Fruit fly (Drosophila melanogaster): Measurements from ENCODE around the gene Dtd.

The Dtd gene

DNA sequence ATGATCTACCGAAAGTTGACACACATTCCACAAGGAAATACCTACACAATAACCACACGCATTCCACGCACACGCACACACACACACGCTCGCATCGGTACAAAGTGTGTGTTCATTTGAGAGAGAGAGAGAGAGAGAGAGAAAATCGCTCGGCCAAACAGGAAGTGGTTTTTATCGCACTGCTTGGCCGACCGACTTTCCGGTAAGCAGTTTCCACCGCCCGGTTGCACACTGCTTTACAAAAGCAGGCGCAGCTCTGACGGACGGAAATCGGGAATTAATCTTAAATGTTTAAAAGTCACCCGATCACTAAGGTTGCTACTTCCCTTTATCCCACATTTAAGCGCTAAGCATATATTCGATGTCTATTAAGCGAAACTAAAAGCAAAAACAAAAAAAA lies 37.1 kb upstream of the Dtd start (continued):
- TF ChIP-seq CG17912 (GFP tag; optimal IDR thresholded peaks at IDR 0.05): peak; percentile 81
- peak; percentile 15 for TF ChIP-seq jumu (GFP tag; optimal IDR thresholded peaks at IDR 0.05)
- no peak for TF ChIP-seq D19B (GFP tag; optimal IDR thresholded peaks at IDR 0.05)
- TF ChIP-seq Camta (GFP tag; optimal IDR thresholded peaks at IDR 0.05): peak; percentile 59
- peak; percentile 53 for TF ChIP-seq trem (tag; optimal IDR thresholded peaks at IDR 0.05)
- no peak for TF ChIP-seq CG15269 (tag; optimal IDR thresholded peaks at IDR 0.05)
- TF ChIP-seq Rx (GFP tag; IDR thresholded peaks at IDR 0.05): peak; percentile 74
- TF ChIP-seq Awh (GFP tag; IDR thresholded peaks at IDR 0.05): no peak; the same call in none of the 2 replicates
- peak; percentile 94 for TF ChIP-seq ac (GFP tag; optimal IDR thresholded peaks at IDR 0.05)
- peak; percentile 45 for TF ChIP-seq Ssrp (tag; optimal IDR thresholded peaks at IDR 0.05)
- TF ChIP-seq CG4424 (GFP tag; optimal IDR thresholded peaks at IDR 0.05): peak; percentile 77
- no peak for TF ChIP-seq hb (GFP tag; IDR thresholded peaks at IDR 0.05; ENCODE audit: partially characterized antibody)
- TF ChIP-seq ranshi (GFP tag; IDR thresholded peaks at IDR 0.05): 0 out of 2 replicates have a peak, but pooled peaks have one; percentile 61
- peak; percentile 24 for TF ChIP-seq BtbVII (GFP tag; optimal IDR thresholded peaks at IDR 0.05)
- peak; percentile 72 for TF ChIP-seq CG10431 (GFP tag; optimal IDR thresholded peaks at IDR 0.05)
- no peak for TF ChIP-seq sisA (GFP tag; IDR thresholded peaks at IDR 0.05)
- peak; percentile 54 for TF ChIP-seq Atf-2 (GFP tag; optimal IDR thresholded peaks at IDR 0.05)
- peak; percentile 64 for TF ChIP-seq slp2 (GFP tag; optimal IDR thresholded peaks at IDR 0.05)
- TF ChIP-seq CG14860 (GFP tag; IDR thresholded peaks at IDR 0.05; ENCODE audit: partially characterized antibody): no peak
- TF ChIP-seq CG2120 (GFP tag; optimal IDR thresholded peaks at IDR 0.05): no peak
- no peak for TF ChIP-seq Tbp (GFP tag; optimal IDR thresholded peaks at IDR 0.05)
- peak; percentile 63 for TF ChIP-seq CG12219 (GFP tag; optimal IDR thresholded peaks at IDR 0.05)
- TF ChIP-seq Asciz (GFP tag; optimal IDR thresholded peaks at IDR 0.05): peak; percentile 65
- TF ChIP-seq chif (GFP tag; optimal IDR thresholded peaks at IDR 0.05): peak; percentile 33 to 75
- no peak for TF ChIP-seq cad (GFP tag; optimal IDR thresholded peaks at IDR 0.05)
- no peak; the same call in none of the 2 replicates for TF ChIP-seq CG7372 (GFP tag; IDR thresholded peaks at IDR 0.05)
- TF ChIP-seq Hsf (GFP tag; optimal IDR thresholded peaks at IDR 0.05): peak; percentile 63
- TF ChIP-seq CG14710 (tag; optimal IDR thresholded peaks at IDR 0.05): peak; percentile 65
- no peak for TF ChIP-seq chinmo (GFP tag; IDR thresholded peaks at IDR 0.05; ENCODE audit: partially characterized antibody)
- TF ChIP-seq CG18011 (GFP tag; optimal IDR thresholded peaks at IDR 0.05): no peak
- TF ChIP-seq CG11504 (tag; optimal IDR thresholded peaks at IDR 0.05): no peak
- no peak for TF ChIP-seq corto (GFP tag; optimal IDR thresholded peaks at IDR 0.05)
- TF ChIP-seq ab (GFP tag; optimal IDR thresholded peaks at IDR 0.05): no peak
- peak; percentile 80 for TF ChIP-seq bcd (GFP tag; optimal IDR thresholded peaks at IDR 0.05)
- no peak for TF ChIP-seq ems (GFP tag; optimal IDR thresholded peaks at IDR 0.05)
- TF ChIP-seq CG8089 (GFP tag; optimal IDR thresholded peaks at IDR 0.05): peak; percentile 65
- TF ChIP-seq bsh (GFP tag; optimal IDR thresholded peaks at IDR 0.05): no peak
- TF ChIP-seq inv (GFP tag; IDR thresholded peaks at IDR 0.05; ENCODE audit: partially characterized antibody): no peak
- TF ChIP-seq gcm2 (GFP tag; optimal IDR thresholded peaks at IDR 0.05): no peak
- peak; percentile 52; the same call in 1 of the 2 replicates for TF ChIP-seq CG43689 (GFP tag; IDR thresholded peaks at IDR 0.05)
- no peak for TF ChIP-seq Med (GFP tag)
- no peak for TF ChIP-seq klu (GFP tag; IDR thresholded peaks at IDR 0.05)
- peak; percentile 67 for TF ChIP-seq CG4707 (GFP tag; optimal IDR thresholded peaks at IDR 0.05)
- peak in 1 of 2 experiments; percentile 57 for TF ChIP-seq insv (GFP tag; optimal IDR thresholded peaks at IDR 0.05)
- peak; percentile 49 for TF ChIP-seq NC2α (GFP tag; optimal IDR thresholded peaks at IDR 0.05)
- TF ChIP-seq CG14667 (GFP tag; IDR thresholded peaks at IDR 0.05): peak; percentile 44
- TF ChIP-seq CG32532 (GFP tag; IDR thresholded peaks at IDR 0.05): no peak
- TF ChIP-seq Hand (GFP tag; optimal IDR thresholded peaks at IDR 0.05): no peak
- peak; percentile 82 for TF ChIP-seq CG10959 (GFP tag; IDR thresholded peaks at IDR 0.05)
- no peak for TF ChIP-seq Opbp (GFP tag; IDR thresholded peaks at IDR 0.05; ENCODE audit: partially characterized antibody)
- no peak for TF ChIP-seq CG3995 (GFP tag; optimal IDR thresholded peaks at IDR 0.05)

Measured in whole organism, embryonic.